Fruit fly (Drosophila melanogaster) whole organism: ENCODE measurements around the gene CG10681.

ENCODE experiments used
- CG8478 ChIP-seq: fragments of >200 bp; optimal IDR thresholded peaks from 2 replicates; lab custom pipeline; 2018; ENCODE audit warnings: inconsistent platforms
- Dll ChIP-seq: fragments of >200 bp; optimal IDR thresholded peaks from 2 replicates; lab custom pipeline; 2017
- EcR ChIP-seq, 2 experiments: fragments of >200 bp; optimal IDR thresholded peaks; 2 replicates each; lab custom pipeline; 2017; ENCODE audit warnings: missing biosample characterization in 2 of 2, missing genetic modification characterization in 2 of 2, missing genetic modification reagents in 2 of 2
- pan ChIP-seq: fragments of >200 bp; optimal IDR thresholded peaks from 2 replicates; lab custom pipeline; 2017
- psq ChIP-seq: fragments of >200 bp; optimal IDR thresholded peaks from 2 replicates; lab custom pipeline; 2017
- usp ChIP-seq: fragments of >200 bp; optimal IDR thresholded peaks from 2 replicates; lab custom pipeline; 2017; ENCODE audit warnings: missing biosample characterization, missing genetic modification characterization, mixed read lengths

Gene CG10681

dm6 chr3L:12530044-12530443 is 28.7 kb downstream of the CG10681 start, which contains the start of gene nst:
TSS of gene nst (minus strand) at chr3L:12530171.
- no peak for TF ChIP-seq psq
- TF ChIP-seq Dll = no peak
- TF ChIP-seq EcR (GFP tag; optimal IDR thresholded peaks at IDR 0.05; lab: Kevin White, UChicago) = no peak
- no peak for TF ChIP-seq CG8478 (lab: Kevin White, UChicago)
- TF ChIP-seq usp (GFP tag; lab: Kevin White, UChicago) = no peak
- TF ChIP-seq pan (lab: Kevin White, UChicago) = no peak

dm6 chr3L:12532220-12532619 is 30.9 kb downstream of the CG10681 start:
- TF ChIP-seq psq (no peak), Dll (no peak), EcR (GFP tag; optimal IDR thresholded peaks at IDR 0.05; lab: Kevin White, UChicago) (no peak), usp (GFP tag; lab: Kevin White, UChicago) (no peak)

DNA sequence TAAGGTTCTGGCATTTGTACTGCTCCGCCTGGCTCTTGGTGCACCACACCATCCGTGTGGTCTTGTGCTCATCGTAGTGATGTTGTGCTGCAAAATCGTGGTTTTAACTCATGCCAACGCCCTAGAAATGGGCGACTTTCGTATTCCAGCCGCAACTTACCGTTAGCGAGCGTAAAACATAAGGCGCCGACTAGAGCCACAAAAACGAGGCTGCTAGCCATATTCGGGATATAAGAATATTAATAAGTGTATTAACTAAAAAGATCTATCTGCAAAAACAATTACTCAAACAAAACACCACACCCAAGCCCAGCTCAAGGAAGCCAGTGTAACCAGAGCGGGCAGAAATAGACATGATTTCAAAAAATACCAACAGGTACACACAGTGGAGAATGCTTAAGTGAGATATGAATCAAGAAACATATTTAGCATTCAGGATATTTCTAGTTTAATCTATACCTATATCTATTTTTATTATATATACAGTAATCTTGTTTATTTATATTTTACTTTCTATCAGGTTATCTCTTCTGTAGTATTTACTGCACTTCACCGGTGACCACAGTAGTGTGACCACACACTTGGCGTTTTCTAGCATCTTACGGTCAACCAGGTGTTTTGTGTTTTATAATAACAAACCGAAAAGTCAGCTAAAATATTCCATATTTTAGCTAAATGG is 32.2 kb downstream of the CG10681 start, which contains the start of the genes Tsf2 and CG34242:
Tsf2 (minus strand) TSS at position 333 of the 679 bp plus-strand sequence.
CG34242 (plus strand) TSS at position 605 of the 679 bp plus-strand sequence.
- TF ChIP-seq usp (GFP tag; lab: Kevin White, UChicago) (no peak), CG8478 (lab: Kevin White, UChicago) (no peak), psq (no peak), Dll (no peak), EcR (GFP tag; optimal IDR thresholded peaks at IDR 0.05; lab: Kevin White, UChicago) (no peak), pan (lab: Kevin White, UChicago) (no peak)

- no peak for TF ChIP-seq Dll
- TF ChIP-seq psq = no peak
- no peak for TF ChIP-seq EcR (GFP tag; optimal IDR thresholded peaks at IDR 0.05; lab: Kevin White, UChicago)
- TF ChIP-seq usp (GFP tag; lab: Kevin White, UChicago) = no peak
- no peak for TF ChIP-seq CG8478 (lab: Kevin White, UChicago)
- TF ChIP-seq pan (lab: Kevin White, UChicago) = no peak
Observed at dm6 chr3L:12534318-12534717, 33.0 kb downstream of the CG10681 start, which contains the start of gene Pmm2. TSS of gene Pmm2 (plus strand) at chr3L:12534590.

DNA sequence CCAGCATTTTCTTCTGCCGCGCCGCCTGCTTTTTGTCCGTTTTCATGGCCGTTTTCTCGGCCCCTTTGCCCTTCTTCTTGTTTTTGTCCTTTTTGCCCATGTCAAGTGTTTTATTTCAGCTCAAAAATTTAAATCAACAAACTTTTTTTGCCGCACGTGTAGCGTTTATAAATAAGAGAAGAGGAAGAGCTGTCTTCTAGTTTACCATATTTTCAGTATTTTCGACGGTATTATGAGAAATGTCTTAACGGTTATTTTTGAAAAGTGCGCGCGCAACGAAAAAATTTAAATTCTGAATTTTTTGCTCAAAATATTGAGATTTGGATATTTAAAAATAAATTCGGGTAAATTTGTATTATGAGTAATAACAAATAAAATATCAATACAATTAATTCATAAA is 35.8 kb downstream of the CG10681 start, which contains the start of gene CG4069:
CG4069 (minus strand) TSS at position 193 of the 400 bp plus-strand sequence.
- TF ChIP-seq EcR (GFP tag; optimal IDR thresholded peaks at IDR 0.05; lab: Kevin White, UChicago) (no peak), Dll (no peak), usp (GFP tag; lab: Kevin White, UChicago) (no peak), psq (no peak), CG8478 (lab: Kevin White, UChicago) (no peak), pan (lab: Kevin White, UChicago) (no peak)

DNA sequence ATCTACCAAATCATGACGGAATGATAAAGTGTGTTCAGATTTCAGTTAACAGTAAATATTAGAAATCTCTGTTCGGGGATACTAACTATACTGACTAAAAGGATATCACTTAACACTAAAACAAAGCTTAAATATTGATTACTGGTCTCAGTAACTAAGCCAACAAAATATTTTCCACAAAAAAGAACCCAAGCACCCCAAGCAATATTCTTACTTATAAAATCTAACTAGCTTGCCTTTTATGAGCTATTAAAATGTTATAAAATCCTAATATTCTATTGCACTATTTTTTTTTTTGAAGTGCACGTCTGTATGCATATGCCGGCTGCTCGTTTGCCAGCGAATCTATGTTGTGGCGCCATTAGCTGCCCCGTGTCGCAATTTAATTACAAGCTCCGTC is 48.2 kb downstream of the CG10681 start:
- no peak for TF ChIP-seq EcR (GFP tag; optimal IDR thresholded peaks at IDR 0.05; lab: Kevin White, UChicago)
- TF ChIP-seq pan (lab: Kevin White, UChicago) = no peak
- TF ChIP-seq Dll = no peak
- TF ChIP-seq usp (GFP tag; lab: Kevin White, UChicago) = no peak
- TF ChIP-seq psq = no peak
- TF ChIP-seq CG8478 (lab: Kevin White, UChicago) = no peak

- TF ChIP-seq Dll (no peak), usp (GFP tag; lab: Kevin White, UChicago) (no peak), psq (no peak), pan (lab: Kevin White, UChicago) (no peak), EcR (GFP tag; optimal IDR thresholded peaks at IDR 0.05; lab: Kevin White, UChicago) (no peak), CG8478 (lab: Kevin White, UChicago) (no peak)
Observed at dm6 chr3L:12551671-12552070, 50.4 kb downstream of the CG10681 start.
